Fruit fly (Drosophila melanogaster): ENCODE data around the gene Nca.

Gene Nca

dm6 chr3L:19991714-19992231 is at the start of gene Nca, which contains the start of gene CG7646:
TSS of gene Nca (plus strand) at chr3L:19991887.
TSS of gene CG7646 (plus strand) at chr3L:19991887.
- no peak for TF ChIP-seq noc (tag; optimal IDR thresholded peaks at IDR 0.05)

- TF ChIP-seq noc (tag; optimal IDR thresholded peaks at IDR 0.05), result no peak
Observed at dm6 chr3L:19945469-19945868, 46.2 kb upstream of the Nca start.

- TF ChIP-seq noc (tag; optimal IDR thresholded peaks at IDR 0.05), result no peak
Observed at dm6 chr3L:19951035-19951434, 40.7 kb upstream of the Nca start, which contains the start of gene CG32219. TSS of gene CG32219 (minus strand) at chr3L:19951135.

- no peak for TF ChIP-seq noc (tag; optimal IDR thresholded peaks at IDR 0.05)
Observed at dm6 chr3L:19951868-19952267, 39.8 kb upstream of the Nca start, which contains the start of gene CG34258. TSS of gene CG34258 (minus strand) at chr3L:19951968.

- no peak for TF ChIP-seq noc (tag; optimal IDR thresholded peaks at IDR 0.05)
Observed at dm6 chr3L:19952690-19953089, 39.0 kb upstream of the Nca start, which contains the start of gene CG33710. TSS of gene CG33710 (minus strand) at chr3L:19952790.

- no peak for TF ChIP-seq noc (tag; optimal IDR thresholded peaks at IDR 0.05)
Observed at dm6 chr3L:19953612-19954011, 38.1 kb upstream of the Nca start, which contains the start of gene CG42655. TSS of gene CG42655 (minus strand) at chr3L:19953712.

- no peak for TF ChIP-seq noc (tag; optimal IDR thresholded peaks at IDR 0.05)
Observed at dm6 chr3L:19954426-19954825, 37.3 kb upstream of the Nca start, which contains the start of gene CG42654. TSS of gene CG42654 (minus strand) at chr3L:19954526.

dm6 chr3L:19955699-19956098 is 36.0 kb upstream of the Nca start, which contains the start of gene CG42263:
TSS of gene CG42263 (minus strand) at chr3L:19955799.
- TF ChIP-seq noc (tag; optimal IDR thresholded peaks at IDR 0.05), result no peak

- no peak for TF ChIP-seq noc (tag; optimal IDR thresholded peaks at IDR 0.05)
Observed at dm6 chr3L:19961805-19962204, 29.9 kb upstream of the Nca start.

dm6 chr3L:19968725-19969598 is 22.7 kb upstream of the Nca start:
- no peak for TF ChIP-seq noc (tag; optimal IDR thresholded peaks at IDR 0.05)

- no peak for TF ChIP-seq noc (tag; optimal IDR thresholded peaks at IDR 0.05)
Observed at dm6 chr3L:19978088-19978487, 13.6 kb upstream of the Nca start.

- no peak for TF ChIP-seq noc (tag; optimal IDR thresholded peaks at IDR 0.05)
Observed at dm6 chr3L:19979592-19979991, 12.1 kb upstream of the Nca start, which contains the start of gene CG14182. TSS of gene CG14182 (minus strand) at chr3L:19979812.

- no peak for TF ChIP-seq noc (tag; optimal IDR thresholded peaks at IDR 0.05)
Observed at dm6 chr3L:19981385-19981784, 10.3 kb upstream of the Nca start, which contains the start of gene CG17732. TSS of gene CG17732 (plus strand) at chr3L:19981685.

dm6 chr3L:19985768-19986167 is 5.9 kb upstream of the Nca start, which contains the start of the genes hale and schuy:
TSS of gene hale (minus strand) at chr3L:19985868.
TSS of gene schuy (plus strand) at chr3L:19986093.
- TF ChIP-seq noc (tag; optimal IDR thresholded peaks at IDR 0.05), result no peak

dm6 chr3L:19988891-19989290 is 2.8 kb upstream of the Nca start, which contains the start of gene Csas:
TSS of gene Csas (minus strand) at chr3L:19988991.
- TF ChIP-seq noc (tag; optimal IDR thresholded peaks at IDR 0.05), result no peak

- TF ChIP-seq noc (tag; optimal IDR thresholded peaks at IDR 0.05), result no peak
Observed at dm6 chr3L:19991120-19991519, 567 bp upstream of the Nca start, which contains the start of gene fln. TSS of gene fln (minus strand) at chr3L:19991220.

Data from whole organism, larva.